Worm (Caenorhabditis elegans): ENCODE results near the gene R11D1.7.

R11D1.7 gene

ce11 chrV:12729220-12729619 lies 9.4 kb downstream of the R11D1.7 start, which contains the start of gene R11D1.10:
Gene R11D1.10, plus strand, starts transcription at chrV:12729520.
- TF ChIP-seq snu-23 (GFP tag; optimal IDR thresholded peaks at IDR 0.05): no peak
- no peak for TF ChIP-seq efl-1 (optimal IDR thresholded peaks at IDR 0.05)
- TF ChIP-seq efl-1 (GFP tag; optimal IDR thresholded peaks at IDR 0.05 in 1 of 2): peak in 1 of 2 experiments; percentile 70

ce11 chrV:12732734-12733133 lies 12.9 kb downstream of the R11D1.7 start:
- TF ChIP-seq elt-2 (tag; optimal IDR thresholded peaks at IDR 0.05) (peak; percentile 80), elt-3 (tag; optimal IDR thresholded peaks at IDR 0.05) (peak in 2 of 6 experiments; percentile 11 to 29), efl-1 (optimal IDR thresholded peaks at IDR 0.05) (no peak), efl-1 (GFP tag; optimal IDR thresholded peaks at IDR 0.05 in 1 of 2) (peak in 1 of 2 experiments; percentile 2), sox-4 (tag; optimal IDR thresholded peaks at IDR 0.05) (no peak), nhr-85 (tag) (peak; percentile 69), jun-1 (tag; optimal IDR thresholded peaks at IDR 0.05) (peak; percentile 45), lin-13 (GFP tag; optimal IDR thresholded peaks at IDR 0.05) (no peak), ztf-4 (tag; optimal IDR thresholded peaks at IDR 0.05) (no peak)

- TF ChIP-seq elt-2 (tag; optimal IDR thresholded peaks at IDR 0.05): peak; percentile 60
- no peak for TF ChIP-seq dsc-1 (tag; optimal IDR thresholded peaks at IDR 0.05)
- peak; percentile 31 for TF ChIP-seq lin-14 (GFP tag; optimal IDR thresholded peaks at IDR 0.05)
- TF ChIP-seq nhr-71 (tag; optimal IDR thresholded peaks at IDR 0.05): peak; percentile 35
- TF ChIP-seq lsy-2 (tag; optimal IDR thresholded peaks at IDR 0.05): peak in 1 of 2 experiments; percentile 26
- peak; percentile 48 for TF ChIP-seq blmp-1 (tag; optimal IDR thresholded peaks at IDR 0.05)
- peak; percentile 7 for TF ChIP-seq nhr-90 (tag; optimal IDR thresholded peaks at IDR 0.05; ENCODE audit: poor library complexity)
- TF ChIP-seq nhr-11 (tag; optimal IDR thresholded peaks at IDR 0.05): no peak
- TF ChIP-seq lin-35 (GFP tag; optimal IDR thresholded peaks at IDR 0.05): peak in 1 of 2 experiments; percentile 39
- TF ChIP-seq isw-1 (GFP tag; IDR thresholded peaks at IDR 0.05): no peak
- TF ChIP-seq C16A3.4 (tag; optimal IDR thresholded peaks at IDR 0.05): no peak
- peak; percentile 43 for TF ChIP-seq nhr-20 (tag; optimal IDR thresholded peaks at IDR 0.05)
- TF ChIP-seq elt-3 (tag; optimal IDR thresholded peaks at IDR 0.05): peak in 4 of 6 experiments; percentile 32 to 88 (median 74)
Observed at ce11 chrV:12733465-12734248, 13.8 kb downstream of the R11D1.7 start, which contains the start of the genes dhs-21 and xbx-9. Gene dhs-21, minus strand, starts transcription at chrV:12733645. Gene xbx-9, plus strand, starts transcription at chrV:12734198.

ce11 chrV:12736166-12736753 lies 16.4 kb downstream of the R11D1.7 start, which contains the start of gene cky-1:
Gene cky-1, plus strand, starts transcription at chrV:12736703.
- TF ChIP-seq lir-3 (tag; optimal IDR thresholded peaks at IDR 0.05; ENCODE audit: poor library complexity) (no peak), rnt-1 (tag; optimal IDR thresholded peaks at IDR 0.05) (no peak), nhr-76 (tag; optimal IDR thresholded peaks at IDR 0.05) (no peak), ztf-4 (tag; optimal IDR thresholded peaks at IDR 0.05) (no peak), blmp-1 (tag; optimal IDR thresholded peaks at IDR 0.05) (no peak), nhr-19 (GFP tag; conservative IDR thresholded peaks at IDR 0.05) (no peak), hlh-4 (tag; optimal IDR thresholded peaks at IDR 0.05) (no peak), irx-1 (tag; optimal IDR thresholded peaks at IDR 0.05) (no peak), zag-1 (tag; optimal IDR thresholded peaks at IDR 0.05) (no peak)

ce11 chrV:12741684-12742083 lies 21.9 kb downstream of the R11D1.7 start, which contains the start of gene hrg-7:
Gene hrg-7, plus strand, starts transcription at chrV:12742041.
- TF ChIP-seq elt-2 (tag; optimal IDR thresholded peaks at IDR 0.05) (peak; percentile 90), mef-2 (tag; optimal IDR thresholded peaks at IDR 0.05) (no peak), nhr-90 (tag; optimal IDR thresholded peaks at IDR 0.05; ENCODE audit: poor library complexity) (peak; percentile 12), nhr-71 (tag; optimal IDR thresholded peaks at IDR 0.05) (peak; percentile 19)
